Fruit fly (Drosophila melanogaster): Measurements from ENCODE around the gene fipi.
A peak's percentile ranks its signal among the peaks of the same experiment; 100 is the strongest.

Gene fipi

dm6 chr2L:4811491-4812058 is 17.7 kb upstream of the fipi start:
- TF ChIP-seq pros (GFP tag; optimal IDR thresholded peaks at IDR 0.05), result peak; percentile 15
- TF ChIP-seq NFAT (GFP tag; IDR thresholded peaks at IDR 0.05), result peak; percentile 32; the same call in 1 of the 2 replicates
- TF ChIP-seq corto (GFP tag; optimal IDR thresholded peaks at IDR 0.05), result peak; percentile 80
- peak; percentile 99 for TF ChIP-seq CG8478 (optimal IDR thresholded peaks at IDR 0.05)
- peak; percentile 48 for TF ChIP-seq exex (tag; optimal IDR thresholded peaks at IDR 0.05)
- no peak for TF ChIP-seq CG7372 (GFP tag; IDR thresholded peaks at IDR 0.05)
- TF ChIP-seq bigmax (GFP tag; optimal IDR thresholded peaks at IDR 0.05), result peak; percentile 49
- no peak for TF ChIP-seq ken (GFP tag; IDR thresholded peaks at IDR 0.05)
- TF ChIP-seq jigr1 (GFP tag; IDR thresholded peaks at IDR 0.05), result no peak
- peak; percentile 80 for TF ChIP-seq kah (GFP tag; optimal IDR thresholded peaks at IDR 0.05)
- no peak for TF ChIP-seq caup (GFP tag; optimal IDR thresholded peaks at IDR 0.05; ENCODE audit: severe bottlenecking)
- peak; percentile 80 for TF ChIP-seq CG34224 (GFP tag; IDR thresholded peaks at IDR 0.05; ENCODE audit: partially characterized antibody)
- no peak for TF ChIP-seq Dp (GFP tag; optimal IDR thresholded peaks at IDR 0.05)
- TF ChIP-seq CG7987 (GFP tag; optimal IDR thresholded peaks at IDR 0.05), result peak; percentile 63
- TF ChIP-seq vnd (GFP tag; IDR thresholded peaks at IDR 0.05; ENCODE audit: partially characterized antibody), result peak; percentile 65
- TF ChIP-seq CG15011 (GFP tag; optimal IDR thresholded peaks at IDR 0.05), result no peak
- no peak for TF ChIP-seq slou (GFP tag; optimal IDR thresholded peaks at IDR 0.05)
- peak; percentile 100 for TF ChIP-seq chinmo (GFP tag; IDR thresholded peaks at IDR 0.05; ENCODE audit: partially characterized antibody)
- TF ChIP-seq prd (optimal IDR thresholded peaks at IDR 0.05), result no peak
- TF ChIP-seq prd (GFP tag; IDR thresholded peaks at IDR 0.05), result no peak
- TF ChIP-seq CG17912 (GFP tag; optimal IDR thresholded peaks at IDR 0.05), result peak; percentile 53
- no peak for TF ChIP-seq Trl (optimal IDR thresholded peaks at IDR 0.05)
- no peak for TF ChIP-seq Trl (GFP tag; optimal IDR thresholded peaks at IDR 0.05)
- TF ChIP-seq CG17568 (GFP tag; optimal IDR thresholded peaks at IDR 0.05), result no peak
- no peak for TF ChIP-seq eyg (GFP tag; optimal IDR thresholded peaks at IDR 0.05)
- TF ChIP-seq Neu2 (GFP tag; optimal IDR thresholded peaks at IDR 0.05; ENCODE audit: borderline replicate concordance), result peak; percentile 69
- no peak for TF ChIP-seq p53 (GFP tag; optimal IDR thresholded peaks at IDR 0.05)
- TF ChIP-seq CG12219 (GFP tag; optimal IDR thresholded peaks at IDR 0.05), result no peak
- TF ChIP-seq Meics (GFP tag; optimal IDR thresholded peaks at IDR 0.05), result peak; percentile 85
- TF ChIP-seq CG13775 (GFP tag; optimal IDR thresholded peaks at IDR 0.05), result no peak
- peak; percentile 95 for TF ChIP-seq CG10543 (GFP tag; optimal IDR thresholded peaks at IDR 0.05)
- TF ChIP-seq lmd (GFP tag; IDR thresholded peaks at IDR 0.05), result no peak
- TF ChIP-seq CG6272 (GFP tag; IDR thresholded peaks at IDR 0.05), result no peak
- TF ChIP-seq BEAF-32 (GFP tag; optimal IDR thresholded peaks at IDR 0.05), result peak; percentile 71
- TF ChIP-seq phol (tag; optimal IDR thresholded peaks at IDR 0.05), result no peak
- TF ChIP-seq inv (GFP tag; IDR thresholded peaks at IDR 0.05; ENCODE audit: partially characterized antibody), result peak; percentile 58
- TF ChIP-seq Sry-β (GFP tag; optimal IDR thresholded peaks at IDR 0.05), result no peak
- TF ChIP-seq Tbp (GFP tag; optimal IDR thresholded peaks at IDR 0.05), result no peak
- TF ChIP-seq gce (GFP tag; IDR thresholded peaks at IDR 0.05), result no peak; the same call in 2 of the 3 replicates
- peak in 1 of 3 experiments; percentile 90 for TF ChIP-seq lola (GFP tag; optimal IDR thresholded peaks at IDR 0.05)
- TF ChIP-seq sima (GFP tag; optimal IDR thresholded peaks at IDR 0.05), result no peak
- TF ChIP-seq bbx (GFP tag; IDR thresholded peaks at IDR 0.05; ENCODE audit: partially characterized antibody), result peak; percentile 88
- no peak for TF ChIP-seq CG14441 (GFP tag; IDR thresholded peaks at IDR 0.05)
- peak; percentile 97 for TF ChIP-seq Lhr (GFP tag; optimal IDR thresholded peaks at IDR 0.05)
- TF ChIP-seq Optix (GFP tag; IDR thresholded peaks at IDR 0.05), result peak; percentile 57; the same call in 2 of the 3 replicates
- no peak for TF ChIP-seq tap (tag; optimal IDR thresholded peaks at IDR 0.05)
- TF ChIP-seq gcm2 (GFP tag; optimal IDR thresholded peaks at IDR 0.05), result no peak
- no peak for TF ChIP-seq nom (GFP tag; optimal IDR thresholded peaks at IDR 0.05)
- TF ChIP-seq CG11696 (GFP tag; IDR thresholded peaks at IDR 0.05), result 0 out of 2 replicates have a peak, but pooled peaks have one; percentile 12
- TF ChIP-seq h (optimal IDR thresholded peaks at IDR 0.05), result no peak
